Worm (Caenorhabditis elegans): ENCODE measurements around the gene let-70.

Gene let-70

DNA sequence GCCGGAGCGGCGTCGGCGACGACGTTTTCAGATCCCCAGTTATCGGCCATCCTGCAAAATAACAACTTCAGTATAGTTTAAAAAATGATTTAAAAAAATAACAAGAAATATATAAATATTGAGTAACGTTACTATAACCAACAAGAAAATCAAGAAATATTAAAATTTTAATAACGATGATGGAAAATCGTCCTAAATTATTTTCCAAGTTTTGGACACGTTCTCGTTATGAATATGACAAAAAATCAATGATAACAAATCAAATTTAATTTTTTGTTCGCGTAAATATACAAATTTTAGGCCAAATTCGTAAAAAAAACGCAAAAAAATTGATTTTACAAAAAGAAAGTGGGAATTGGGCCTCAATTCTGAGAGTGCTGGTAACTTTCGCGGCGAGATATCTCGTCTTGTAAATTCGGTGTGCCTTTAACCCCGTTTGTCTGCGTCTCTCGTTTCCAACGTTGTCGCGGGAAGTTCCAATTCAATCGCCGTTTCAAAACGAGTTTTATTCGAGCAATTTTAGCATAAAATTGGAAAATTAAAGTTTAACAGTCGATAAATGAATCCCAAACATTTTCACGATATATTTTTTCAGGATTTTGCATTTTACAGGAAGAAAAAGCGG lies 29.1 kb upstream of the let-70 start, which contains the start of gene rps-5 (continued):
- TF ChIP-seq F49E8.2 (tag; optimal IDR thresholded peaks at IDR 0.05; ENCODE audit: insufficient read depth) (peak; percentile 19), lin-35 (GFP tag; optimal IDR thresholded peaks at IDR 0.05) (peak in 1 of 3 experiments; percentile 54), mxl-1 (tag; optimal IDR thresholded peaks at IDR 0.05) (no peak), hmg-1.2 (GFP tag; IDR thresholded peaks at IDR 0.05) (peak; percentile 93), let-607 (tag; optimal IDR thresholded peaks at IDR 0.05) (peak in 1 of 2 experiments; percentile 32)

DNA sequence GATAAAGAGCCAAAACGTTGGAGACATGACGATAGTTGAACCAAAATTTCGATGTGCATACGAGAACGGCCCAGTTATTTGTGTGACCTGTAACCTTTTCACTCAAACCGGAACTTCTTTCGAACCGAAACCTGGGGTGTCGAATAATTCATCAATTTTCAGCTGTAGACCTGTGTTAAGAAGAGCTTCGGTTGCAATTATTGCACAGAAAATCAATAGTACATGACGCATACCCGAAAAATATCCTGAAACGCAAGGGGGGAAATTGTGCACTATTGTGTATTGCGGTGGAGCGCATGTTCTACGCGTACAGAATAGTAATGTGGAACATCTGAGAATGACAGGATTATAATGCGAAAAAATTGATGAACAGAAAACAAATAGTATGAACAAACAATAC lies 27.7 kb upstream of the let-70 start, which contains the start of gene pigk-1:
pigk-1 (minus strand) TSS at position 248 of the 400 bp plus-strand sequence.
- TF ChIP-seq C06A6.2 (GFP tag; conservative IDR thresholded peaks at IDR 0.05) (no peak), cebp-2 (GFP tag; IDR thresholded peaks at IDR 0.05) (0 out of 2 replicates have a peak, but pooled peaks have one; percentile 41), F33H1.4 (GFP tag; IDR thresholded peaks at IDR 0.05) (peak; percentile 45), sptf-2 (GFP tag; optimal IDR thresholded peaks at IDR 0.05) (no peak), lin-54 (GFP tag; optimal IDR thresholded peaks at IDR 0.05) (peak; percentile 56), atf-7 (tag; optimal IDR thresholded peaks at IDR 0.05) (no peak), snpc-4 (GFP tag; optimal IDR thresholded peaks at IDR 0.05) (no peak), snpc-4 (tag; optimal IDR thresholded peaks at IDR 0.05) (peak in 2 of 4 experiments; percentile 10 to 41), F22D6.2 (tag; optimal IDR thresholded peaks at IDR 0.05) (no peak), pha-4 (tag; optimal IDR thresholded peaks at IDR 0.05) (no peak), attf-3 (GFP tag; conservative IDR thresholded peaks at IDR 0.05) (no peak), ceh-58 (GFP tag; IDR thresholded peaks at IDR 0.05) (0 out of 2 replicates have a peak, but pooled peaks have one; percentile 76), ceh-27 (GFP tag; optimal IDR thresholded peaks at IDR 0.05) (peak; percentile 2), hsf-1 (GFP tag; IDR thresholded peaks at IDR 0.05) (peak; percentile 77), lsy-27 (tag; optimal IDR thresholded peaks at IDR 0.05; ENCODE audit: borderline replicate concordance, insufficient read depth) (no peak), ZK185.1 (tag; optimal IDR thresholded peaks at IDR 0.05; ENCODE audit: poor library complexity, severe bottlenecking) (peak; percentile 30), Y95B8A.8 (GFP tag; IDR thresholded peaks at IDR 0.05) (no peak), unc-62 (GFP tag; optimal IDR thresholded peaks at IDR 0.05) (no peak), hlh-12 (tag; optimal IDR thresholded peaks at IDR 0.05) (no peak), snpc-3.4 (tag; optimal IDR thresholded peaks at IDR 0.05) (peak; percentile 43), dpl-1 (GFP tag; optimal IDR thresholded peaks at IDR 0.05) (no peak), rcor-1 (GFP tag; IDR thresholded peaks at IDR 0.05) (peak; percentile 66; the same call in 1 of the 2 replicates), T07F8.4 (tag; optimal IDR thresholded peaks at IDR 0.05) (no peak), C17E4.6 (GFP tag; IDR thresholded peaks at IDR 0.05) (peak; percentile 73; the same call in 1 of the 2 replicates), nfya-1 (tag; optimal IDR thresholded peaks at IDR 0.05; ENCODE audit: borderline replicate concordance, insufficient read depth) (no peak), Y53G8AR.9 (GFP tag; conservative IDR thresholded peaks at IDR 0.05) (peak; percentile 24; the same call in 1 of the 2 replicates), ztf-3 (GFP tag; optimal IDR thresholded peaks at IDR 0.05) (no peak), hmg-1.2 (GFP tag; IDR thresholded peaks at IDR 0.05) (peak; percentile 37; the same call in 1 of the 2 replicates), Y67H2A.10 (GFP tag; conservative IDR thresholded peaks at IDR 0.05) (no peak), chd-7 (tag; optimal IDR thresholded peaks at IDR 0.05) (no peak), cebp-1 (GFP tag; IDR thresholded peaks at IDR 0.05) (no peak), cebp-1 (tag; optimal IDR thresholded peaks at IDR 0.05) (no peak), F10E7.11 (tag; optimal IDR thresholded peaks at IDR 0.05) (no peak), let-526 (GFP tag; IDR thresholded peaks at IDR 0.05) (no peak), nhr-90 (tag; optimal IDR thresholded peaks at IDR 0.05) (no peak), ccch-3 (GFP tag; optimal IDR thresholded peaks at IDR 0.05) (no peak), zim-3 (tag; optimal IDR thresholded peaks at IDR 0.05) (no peak), tlf-1 (GFP tag; optimal IDR thresholded peaks at IDR 0.05) (peak; percentile 29), athp-1 (tag; optimal IDR thresholded peaks at IDR 0.05) (peak; percentile 28), F52B5.7 (tag; optimal IDR thresholded peaks at IDR 0.05) (no peak), aptf-3 (GFP tag; IDR thresholded peaks at IDR 0.05) (peak; percentile 17; the same call in 1 of the 2 replicates), lin-35 (GFP tag; optimal IDR thresholded peaks at IDR 0.05) (no peak)

Measured in whole organism, young adult.